Worm (Caenorhabditis elegans): ENCODE measurements around the gene C02D5.4.

C02D5.4 gene

ce11 chrIII:8577534-8577933 lies 25.6 kb downstream of the C02D5.4 start:
- no peak for TF ChIP-seq nhr-23 (tag; optimal IDR thresholded peaks at IDR 0.05)
- TF ChIP-seq nhr-77 (tag; optimal IDR thresholded peaks at IDR 0.05): no peak
- TF ChIP-seq nhr-237 (tag; optimal IDR thresholded peaks at IDR 0.05): no peak
- TF ChIP-seq ama-1 (optimal IDR thresholded peaks at IDR 0.05): no peak
- no peak for TF ChIP-seq snpc-4 (tag; optimal IDR thresholded peaks at IDR 0.05)
- TF ChIP-seq unc-62 (GFP tag; optimal IDR thresholded peaks at IDR 0.05): no peak
- no peak for TF ChIP-seq peb-1 (tag; optimal IDR thresholded peaks at IDR 0.05)
- TF ChIP-seq sem-4 (tag; optimal IDR thresholded peaks at IDR 0.05): no peak
- peak; percentile 7 for TF ChIP-seq sma-9 (GFP tag; optimal IDR thresholded peaks at IDR 0.05)
- TF ChIP-seq sma-9 (tag; optimal IDR thresholded peaks at IDR 0.05): no peak
- no peak for TF ChIP-seq mbf-1 (tag; optimal IDR thresholded peaks at IDR 0.05)
- TF ChIP-seq ceh-82 (tag; optimal IDR thresholded peaks at IDR 0.05): no peak
- peak; percentile 74 for TF ChIP-seq nhr-25 (tag; optimal IDR thresholded peaks at IDR 0.05)
- no peak for TF ChIP-seq ZK546.5 (tag; optimal IDR thresholded peaks at IDR 0.05)
- peak; percentile 2 for TF ChIP-seq nhr-6 (tag; optimal IDR thresholded peaks at IDR 0.05)
- TF ChIP-seq nhr-21 (tag; optimal IDR thresholded peaks at IDR 0.05): no peak
- TF ChIP-seq fos-1 (tag; optimal IDR thresholded peaks at IDR 0.05): no peak
- TF ChIP-seq ceh-16 (tag; optimal IDR thresholded peaks at IDR 0.05): peak; percentile 71
- TF ChIP-seq sma-3 (GFP tag; optimal IDR thresholded peaks at IDR 0.05): no peak
- TF ChIP-seq egl-27 (tag; optimal IDR thresholded peaks at IDR 0.05): peak; percentile 22
- TF ChIP-seq nhr-10 (tag; optimal IDR thresholded peaks at IDR 0.05): no peak
- TF ChIP-seq lsy-2 (tag; optimal IDR thresholded peaks at IDR 0.05): no peak
- TF ChIP-seq mab-5 (tag; optimal IDR thresholded peaks at IDR 0.05): no peak
- TF ChIP-seq elt-1 (tag; optimal IDR thresholded peaks at IDR 0.05): no peak
- TF ChIP-seq crh-2 (tag; optimal IDR thresholded peaks at IDR 0.05): no peak

ce11 chrIII:8578381-8578780 lies 26.4 kb downstream of the C02D5.4 start:
- TF ChIP-seq ceh-82 (tag; optimal IDR thresholded peaks at IDR 0.05) (no peak), F13H6.1 (tag; optimal IDR thresholded peaks at IDR 0.05) (no peak), dmd-4 (tag; optimal IDR thresholded peaks at IDR 0.05) (no peak), mab-5 (tag; optimal IDR thresholded peaks at IDR 0.05) (no peak), egl-27 (tag; optimal IDR thresholded peaks at IDR 0.05) (no peak), lin-13 (GFP tag; optimal IDR thresholded peaks at IDR 0.05) (no peak), mdl-1 (tag; optimal IDR thresholded peaks at IDR 0.05) (no peak), unc-62 (GFP tag; optimal IDR thresholded peaks at IDR 0.05) (no peak), nhr-6 (tag; optimal IDR thresholded peaks at IDR 0.05) (no peak), lsy-2 (tag; optimal IDR thresholded peaks at IDR 0.05) (no peak), sma-9 (GFP tag; optimal IDR thresholded peaks at IDR 0.05) (no peak), sma-9 (tag; optimal IDR thresholded peaks at IDR 0.05) (no peak), nhr-77 (tag; optimal IDR thresholded peaks at IDR 0.05) (no peak), ztf-4 (tag; optimal IDR thresholded peaks at IDR 0.05) (no peak), gmeb-1 (tag; optimal IDR thresholded peaks at IDR 0.05) (no peak), Y55F3AM.14 (GFP tag; optimal IDR thresholded peaks at IDR 0.05) (no peak)

ce11 chrIII:8579367-8579766 lies 27.4 kb downstream of the C02D5.4 start:
- TF ChIP-seq ztf-11 (tag; optimal IDR thresholded peaks at IDR 0.05) (no peak), C34F6.9 (tag; optimal IDR thresholded peaks at IDR 0.05) (no peak), Y55F3AM.14 (GFP tag; optimal IDR thresholded peaks at IDR 0.05) (no peak), zag-1 (tag; optimal IDR thresholded peaks at IDR 0.05) (no peak), fos-1 (tag; optimal IDR thresholded peaks at IDR 0.05) (peak; percentile 4), sem-4 (tag; optimal IDR thresholded peaks at IDR 0.05) (no peak), ztf-4 (tag; optimal IDR thresholded peaks at IDR 0.05) (no peak), nhr-25 (tag; optimal IDR thresholded peaks at IDR 0.05) (peak; percentile 48), nhr-11 (tag; optimal IDR thresholded peaks at IDR 0.05) (no peak), lin-13 (GFP tag; optimal IDR thresholded peaks at IDR 0.05) (no peak), blmp-1 (tag; optimal IDR thresholded peaks at IDR 0.05; ENCODE audit: insufficient read depth) (peak; percentile 92), sma-9 (GFP tag; optimal IDR thresholded peaks at IDR 0.05) (peak; percentile 11), sma-9 (tag; optimal IDR thresholded peaks at IDR 0.05) (no peak), crh-2 (tag; optimal IDR thresholded peaks at IDR 0.05) (peak; percentile 22)

- no peak for TF ChIP-seq dmd-4 (tag; optimal IDR thresholded peaks at IDR 0.05)
- no peak for TF ChIP-seq egl-27 (tag; optimal IDR thresholded peaks at IDR 0.05)
- TF ChIP-seq nhr-10 (tag; optimal IDR thresholded peaks at IDR 0.05): no peak
- no peak for TF ChIP-seq mdl-1 (tag; optimal IDR thresholded peaks at IDR 0.05)
- no peak for TF ChIP-seq lin-39 (tag; optimal IDR thresholded peaks at IDR 0.05)
- no peak for TF ChIP-seq peb-1 (tag; optimal IDR thresholded peaks at IDR 0.05)
- TF ChIP-seq unc-55 (GFP tag; optimal IDR thresholded peaks at IDR 0.05): no peak
- TF ChIP-seq crh-2 (tag; optimal IDR thresholded peaks at IDR 0.05): no peak
- TF ChIP-seq nhr-25 (tag; optimal IDR thresholded peaks at IDR 0.05): no peak
- TF ChIP-seq ama-1 (optimal IDR thresholded peaks at IDR 0.05): no peak
Measured at ce11 chrIII:8580802-8581201, 28.8 kb downstream of the C02D5.4 start, which contains the start of gene doxa-1. Gene doxa-1, plus strand, starts transcription at chrIII:8581102.

Data from whole organism, L2 larva.